Fruit fly (Drosophila melanogaster) whole organism, embryonic: Measurements from ENCODE around the gene sdt.
A peak's percentile ranks its signal among the peaks of the same experiment; 100 is the strongest.

Source experiments
- Asciz ChIP-seq: fragments of 200-800 bp; sonication (Bioruptor generic); optimal IDR thresholded peaks from 2 replicates; lab custom pipeline; 2017; ENCODE audit warnings: missing biosample characterization, mild to moderate bottlenecking, missing genetic modification characterization, missing genetic modification reagents
- Blimp-1 ChIP-seq: fragments of 200-800 bp; sonication (Bioruptor generic); optimal IDR thresholded peaks from 3 replicates; lab custom pipeline; 2018; ENCODE audit warnings: missing biosample characterization, missing genetic modification characterization, mild to moderate bottlenecking, moderate library complexity, missing genetic modification reagents
- CG10366 ChIP-seq: fragments of 200-800 bp; sonication (Bioruptor generic); IDR thresholded peaks from 2 replicates; pipeline ENCODE4 v1.3.6; 2022; ENCODE audit warnings: missing biosample characterization, missing genetic modification characterization
- CG11398 ChIP-seq: fragments of 200-800 bp; sonication (Bioruptor generic); optimal IDR thresholded peaks from 2 replicates; lab custom pipeline; 2016; ENCODE audit warnings: missing biosample characterization, missing genetic modification characterization
- CG11504 ChIP-seq: fragments of 200-800 bp; sonication (Bioruptor generic); optimal IDR thresholded peaks from 3 replicates; lab custom pipeline; 2019; ENCODE audit warnings: missing biosample characterization, mild to moderate bottlenecking, missing genetic modification characterization, moderate library complexity
- CG1233 ChIP-seq: fragments of 200-800 bp; sonication (Bioruptor generic); optimal IDR thresholded peaks from 4 replicates; lab custom pipeline; 2018; ENCODE audit warnings: missing biosample characterization, mild to moderate bottlenecking, missing genetic modification characterization
- CG12391 ChIP-seq: fragments of 200-800 bp; sonication (Bioruptor generic); optimal IDR thresholded peaks from 3 replicates; lab custom pipeline; 2018; ENCODE audit warnings: missing biosample characterization, mild to moderate bottlenecking, missing genetic modification characterization, moderate library complexity
- CG12659 ChIP-seq: fragments of 200-800 bp; sonication (Bioruptor generic); optimal IDR thresholded peaks from 3 replicates; lab custom pipeline; 2017; ENCODE audit warnings: mild to moderate bottlenecking, missing biosample characterization, missing genetic modification reagents, missing genetic modification characterization
- CG12769 ChIP-seq: fragments of 200-800 bp; sonication (Bioruptor generic); optimal IDR thresholded peaks from 2 replicates; lab custom pipeline; 2019; ENCODE audit warnings: missing biosample characterization, mild to moderate bottlenecking, missing genetic modification characterization, moderate library complexity
- CG13424 ChIP-seq: fragments of 200-800 bp; sonication (Bioruptor generic); optimal IDR thresholded peaks from 2 replicates; lab custom pipeline; 2019; ENCODE audit warnings: missing biosample characterization, mild to moderate bottlenecking, missing genetic modification characterization, moderate library complexity
- CG14860 ChIP-seq: fragments of 200-800 bp; sonication (Bioruptor generic); IDR thresholded peaks from 3 replicates; pipeline ENCODE4 v1.3.6; 2022; ENCODE audit warnings: missing biosample characterization, missing genetic modification characterization; ENCODE audit not compliant: partially characterized antibody
- CG15011 ChIP-seq: fragments of 200-800 bp; sonication (Bioruptor generic); optimal IDR thresholded peaks from 3 replicates; lab custom pipeline; 2018; ENCODE audit warnings: missing biosample characterization, mild to moderate bottlenecking, missing genetic modification characterization
- CG16815 ChIP-seq: fragments of 200-800 bp; sonication (Bioruptor generic); optimal IDR thresholded peaks from 3 replicates; lab custom pipeline; 2017; ENCODE audit warnings: missing biosample characterization, mild to moderate bottlenecking, missing genetic modification characterization
- CG30403 ChIP-seq: fragments of 200-800 bp; sonication (Bioruptor generic); optimal IDR thresholded peaks from 3 replicates; lab custom pipeline; 2016; ENCODE audit warnings: missing biosample characterization, missing genetic modification characterization
- CG3281 ChIP-seq: fragments of 200-800 bp; sonication (Bioruptor generic); optimal IDR thresholded peaks from 3 replicates; lab custom pipeline; 2017; ENCODE audit warnings: missing biosample characterization, mild to moderate bottlenecking, missing genetic modification characterization
- CG8281 ChIP-seq: fragments of 200-800 bp; sonication (Bioruptor generic); optimal IDR thresholded peaks from 2 replicates; lab custom pipeline; 2018; ENCODE audit warnings: missing biosample characterization, mild to moderate bottlenecking, missing genetic modification characterization, moderate library complexity
- CG9437 ChIP-seq: fragments of 200-800 bp; sonication (Bioruptor generic); optimal IDR thresholded peaks from 2 replicates; lab custom pipeline; 2018; ENCODE audit warnings: missing biosample characterization, mild to moderate bottlenecking, missing genetic modification characterization
- CG9727 ChIP-seq: fragments of 200-800 bp; sonication (Bioruptor generic); optimal IDR thresholded peaks from 3 replicates; lab custom pipeline; 2017; ENCODE audit warnings: missing biosample characterization, mild to moderate bottlenecking, missing genetic modification characterization
- Dip2 ChIP-seq: fragments of 200-800 bp; sonication (Bioruptor generic); IDR thresholded peaks from 2 replicates; pipeline ENCODE4 v1.3.6; 2022; ENCODE audit warnings: missing biosample characterization, missing genetic modification characterization
- Eip74EF ChIP-seq, 2 experiments: fragments of 200-800 bp in 1 of 2; fragments of >200 bp in 1 of 2; sonication (Bioruptor generic) in 1 of 2; optimal IDR thresholded peaks; 2 replicates each; lab custom pipeline; 2017 to 2019; ENCODE audit warnings: missing biosample characterization in 2 of 2, missing genetic modification characterization in 2 of 2, mild to moderate bottlenecking in 1 of 2, moderate library complexity in 1 of 2
- Ets65A ChIP-seq: fragments of 200-800 bp; sonication (Bioruptor generic); peaks from one replicate; lab custom pipeline; 2016; ENCODE audit warnings: missing biosample characterization, missing genetic modification characterization
- H15 ChIP-seq: fragments of 200-800 bp; sonication (Bioruptor generic); IDR thresholded peaks from 3 replicates; pipeline ENCODE4 v1.3.6; 2022; ENCODE audit warnings: missing biosample characterization, missing genetic modification characterization
- H2.0 ChIP-seq: fragments of 200-800 bp; sonication (Bioruptor generic); IDR thresholded peaks from 2 replicates; pipeline ENCODE4 v1.3.6; 2022; ENCODE audit warnings: missing biosample characterization, missing genetic modification characterization
- Hmx ChIP-seq: fragments of 200-800 bp; sonication (Bioruptor generic); optimal IDR thresholded peaks from 2 replicates; lab custom pipeline; 2016; ENCODE audit warnings: missing biosample characterization, missing genetic modification characterization
- Hr51 ChIP-seq, 2 experiments: fragments of 200-800 bp; sonication (Bioruptor generic); optimal IDR thresholded peaks; 2 replicates in 1 of 2; 3 replicates in 1 of 2; lab custom pipeline; 2016 to 2018; ENCODE audit warnings: missing biosample characterization in 2 of 2, missing genetic modification characterization in 2 of 2, mild to moderate bottlenecking in 1 of 2, moderate library complexity in 1 of 2
- Hsf ChIP-seq: fragments of 200-800 bp; sonication (Bioruptor generic); optimal IDR thresholded peaks from 3 replicates; lab custom pipeline; 2016; ENCODE audit warnings: missing biosample characterization, missing genetic modification characterization
- MESR4 ChIP-seq: fragments of 200-800 bp; sonication (Bioruptor generic); optimal IDR thresholded peaks from 2 replicates; lab custom pipeline; 2018; ENCODE audit warnings: missing biosample characterization, mild to moderate bottlenecking, missing genetic modification characterization, moderate library complexity
- Mad ChIP-seq: fragments of 200-800 bp; sonication (Bioruptor generic); optimal IDR thresholded peaks from 2 replicates; lab custom pipeline; 2016; ENCODE audit warnings: missing biosample characterization, missing genetic modification characterization
- Meics ChIP-seq: fragments of 200-800 bp; sonication (Bioruptor generic); optimal IDR thresholded peaks from 2 replicates; lab custom pipeline; 2017; ENCODE audit warnings: missing biosample characterization, mild to moderate bottlenecking, missing genetic modification characterization
- Oli ChIP-seq: fragments of 200-800 bp; sonication (Bioruptor generic); optimal IDR thresholded peaks from 2 replicates; lab custom pipeline; 2018; ENCODE audit warnings: missing biosample characterization, mild to moderate bottlenecking, missing genetic modification characterization, moderate library complexity
- Ptx1 ChIP-seq: fragments of 200-800 bp; sonication (Bioruptor generic); IDR thresholded peaks from 2 replicates; pipeline ENCODE4 v1.3.6; 2022; ENCODE audit warnings: missing biosample characterization, missing genetic modification characterization
- Six4 ChIP-seq: fragments of 200-800 bp; sonication (Bioruptor generic); optimal IDR thresholded peaks from 2 replicates; lab custom pipeline; 2016; ENCODE audit warnings: missing biosample characterization, missing genetic modification characterization
- Sox102F ChIP-seq: fragments of 200-800 bp; sonication (Bioruptor generic); optimal IDR thresholded peaks from 2 replicates; lab custom pipeline; 2018; ENCODE audit warnings: missing biosample characterization, mild to moderate bottlenecking, missing genetic modification characterization, moderate library complexity
- abd-A ChIP-seq: fragments of 200-800 bp; sonication (Bioruptor generic); optimal IDR thresholded peaks from 3 replicates; lab custom pipeline; 2019; ENCODE audit warnings: missing biosample characterization, mild to moderate bottlenecking, missing genetic modification characterization, moderate library complexity
- az2 ChIP-seq: fragments of 200-800 bp; sonication (Bioruptor generic); optimal IDR thresholded peaks from 3 replicates; lab custom pipeline; 2016; ENCODE audit warnings: missing biosample characterization, missing genetic modification characterization
- chif ChIP-seq, 2 experiments: fragments of 200-800 bp; sonication (Bioruptor generic); optimal IDR thresholded peaks; 3 replicates each; lab custom pipeline; 2016; ENCODE audit warnings: missing biosample characterization in 2 of 2, missing genetic modification characterization in 2 of 2
- da ChIP-seq: fragments of 200-800 bp; sonication (Bioruptor generic); optimal IDR thresholded peaks from 2 replicates; lab custom pipeline; 2016; ENCODE audit warnings: missing biosample characterization, missing genetic modification characterization
- dmrt99B ChIP-seq: fragments of 200-800 bp; sonication (Bioruptor generic); optimal IDR thresholded peaks from 2 replicates; lab custom pipeline; 2018; ENCODE audit warnings: missing biosample characterization, mild to moderate bottlenecking, missing genetic modification characterization, moderate library complexity
- gem ChIP-seq: fragments of 200-800 bp; sonication (Bioruptor generic); optimal IDR thresholded peaks from 2 replicates; lab custom pipeline; 2019; ENCODE audit warnings: missing biosample characterization, mild to moderate bottlenecking, missing genetic modification characterization, moderate library complexity
- grn ChIP-seq: fragments of 200-800 bp; sonication (Bioruptor generic); optimal IDR thresholded peaks from 3 replicates; lab custom pipeline; 2017; ENCODE audit warnings: missing biosample characterization, missing genetic modification characterization
- kay ChIP-seq: fragments of 200-800 bp; sonication (Bioruptor generic); optimal IDR thresholded peaks from 2 replicates; lab custom pipeline; 2016; ENCODE audit warnings: missing biosample characterization, missing genetic modification characterization
- lmd ChIP-seq: fragments of 200-800 bp; sonication (Bioruptor generic); IDR thresholded peaks from 2 replicates; pipeline ENCODE4 v1.3.6; 2022; ENCODE audit warnings: missing biosample characterization, missing genetic modification characterization
- nmo ChIP-seq: fragments of 200-800 bp; sonication (Bioruptor generic); optimal IDR thresholded peaks from 2 replicates; lab custom pipeline; 2018; ENCODE audit warnings: missing biosample characterization, mild to moderate bottlenecking, missing genetic modification characterization, moderate library complexity
- phol ChIP-seq: fragments of 200-800 bp; sonication (Bioruptor generic); optimal IDR thresholded peaks from 3 replicates; lab custom pipeline; 2018; ENCODE audit warnings: missing biosample characterization, mild to moderate bottlenecking, missing genetic modification characterization, moderate library complexity
- prd ChIP-seq, 3 experiments: fragments of >200 bp in 2 of 3; fragments of 200-800 bp in 1 of 3; sonication (Bioruptor generic) in 1 of 3; optimal IDR thresholded peaks in 2 of 3; IDR thresholded peaks in 1 of 3; 2 replicates in 2 of 3; 3 replicates in 1 of 3; pipeline versions ENCODE4 v1.3.6 to Lab custom; 2017 to 2022; ENCODE audit warnings: missing biosample characterization in 1 of 3, missing genetic modification characterization in 1 of 3
- sob ChIP-seq: fragments of 200-800 bp; sonication (Bioruptor generic); IDR thresholded peaks from 2 replicates; pipeline ENCODE4 v1.3.6; 2022; ENCODE audit warnings: missing biosample characterization, missing genetic modification characterization
- unc-4 ChIP-seq: fragments of 200-800 bp; sonication (Bioruptor generic); IDR thresholded peaks from 2 replicates; pipeline ENCODE4 v1.3.6; 2022; ENCODE audit warnings: missing biosample characterization, missing genetic modification characterization; ENCODE audit not compliant: partially characterized antibody
- vnd ChIP-seq: fragments of 200-800 bp; sonication (Bioruptor generic); IDR thresholded peaks from 3 replicates; pipeline ENCODE4 v1.3.6; 2022; ENCODE audit warnings: missing biosample characterization, missing genetic modification characterization; ENCODE audit not compliant: partially characterized antibody
- zf30C ChIP-seq: fragments of 200-800 bp; sonication (Bioruptor generic); optimal IDR thresholded peaks from 3 replicates; lab custom pipeline; 2018; ENCODE audit warnings: missing biosample characterization, mild to moderate bottlenecking, missing genetic modification characterization

Gene sdt

DNA sequence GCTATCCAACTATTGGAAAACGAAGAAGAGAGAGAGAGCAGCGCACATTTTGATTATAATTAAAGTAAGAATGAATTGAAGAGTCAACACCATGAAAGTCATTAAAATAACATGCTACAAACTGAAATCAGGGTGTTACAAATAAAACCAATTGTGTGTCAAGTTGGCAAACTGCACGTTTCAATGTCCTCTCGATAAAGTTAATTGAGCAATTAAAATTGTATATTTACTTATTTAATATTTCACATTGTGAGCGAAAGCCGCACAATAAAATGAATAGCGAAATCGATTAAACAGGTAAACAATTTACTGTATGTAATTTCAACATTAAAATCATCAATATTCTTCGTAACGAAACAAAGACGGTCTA, 17.8 kb downstream of the sdt start (continued):
- no peak for TF ChIP-seq Six4 (GFP tag; lab: Kevin White, UChicago)
- TF ChIP-seq vnd (GFP tag; lab: Robert Waterston, UW): no peak
- TF ChIP-seq CG13424: peak; percentile 40
- peak; percentile 28 for TF ChIP-seq phol (tag; lab: Kevin White, UChicago)
- peak; percentile 14 for TF ChIP-seq dmrt99B (tag; lab: Kevin White, UChicago)
- no peak for TF ChIP-seq CG10366 (GFP tag; lab: Robert Waterston, UW)
- TF ChIP-seq CG12769 (tag; lab: Kevin White, UChicago): no peak
- no peak for TF ChIP-seq zf30C (GFP tag; lab: Kevin White, UChicago)
- TF ChIP-seq Sox102F (GFP tag; lab: Kevin White, UChicago): no peak
- no peak for TF ChIP-seq abd-A
- no peak for TF ChIP-seq grn (GFP tag; lab: Kevin White, UChicago)
- peak; percentile 9 for TF ChIP-seq CG1233
- TF ChIP-seq CG15011: peak; percentile 4
- TF ChIP-seq CG3281: peak; percentile 2
- no peak for TF ChIP-seq Hmx (GFP tag; lab: Kevin White, UChicago)
- TF ChIP-seq sob (GFP tag; lab: Robert Waterston, UW): no peak
- no peak for TF ChIP-seq CG11398
- TF ChIP-seq Eip74EF (GFP tag; optimal IDR thresholded peaks at IDR 0.05; lab: Kevin White, UChicago): no peak
- TF ChIP-seq lmd (GFP tag; lab: Robert Waterston, UW): 0 out of 2 replicates have a peak, but pooled peaks have one; percentile 21
- TF ChIP-seq Asciz: no peak
- TF ChIP-seq Oli: peak; percentile 1
- no peak for TF ChIP-seq Hsf (GFP tag; lab: Kevin White, UChicago)
- TF ChIP-seq CG30403 (GFP tag; lab: Kevin White, UChicago): peak; percentile 27
- peak; percentile 23 for TF ChIP-seq az2 (GFP tag; lab: Kevin White, UChicago)
- no peak for TF ChIP-seq Dip2 (GFP tag; lab: Robert Waterston, UW)
- TF ChIP-seq CG9727: peak; percentile 9
- peak; percentile 24 for TF ChIP-seq CG11504 (tag; lab: Kevin White, UChicago)
- TF ChIP-seq chif (GFP tag; optimal IDR thresholded peaks at IDR 0.05; lab: Kevin White, UChicago): no peak
- TF ChIP-seq da (GFP tag; lab: Kevin White, UChicago): no peak
- peak; percentile 6 for TF ChIP-seq nmo (GFP tag; lab: Kevin White, UChicago)
- TF ChIP-seq CG14860: no peak
- no peak for TF ChIP-seq MESR4 (GFP tag; lab: Kevin White, UChicago)
- 0 out of 2 replicates have a peak, but pooled peaks have one; percentile 15 for TF ChIP-seq H2.0 (GFP tag; lab: Robert Waterston, UW)
- no peak for TF ChIP-seq prd (optimal IDR thresholded peaks at IDR 0.05; lab: Kevin White, UChicago)
- no peak; the same call in 2 of the 3 replicates for TF ChIP-seq prd (GFP tag; IDR thresholded peaks at IDR 0.05; lab: Robert Waterston, UW)
- peak in 1 of 2 experiments; percentile 44 for TF ChIP-seq Hr51 (GFP tag; optimal IDR thresholded peaks at IDR 0.05; lab: Kevin White, UChicago)
- TF ChIP-seq Meics: peak; percentile 30
- peak; percentile 20 for TF ChIP-seq Mad (GFP tag; lab: Kevin White, UChicago)
- peak; percentile 44 for TF ChIP-seq CG9437 (GFP tag; lab: Kevin White, UChicago)
- peak; percentile 2 for TF ChIP-seq CG12659 (GFP tag; lab: Kevin White, UChicago)
- no peak for TF ChIP-seq unc-4 (GFP tag; lab: Robert Waterston, UW)
- no peak for TF ChIP-seq H15 (GFP tag; lab: Robert Waterston, UW)
- 0 out of 2 replicates have a peak, but pooled peaks have one; percentile 6 for TF ChIP-seq Ptx1 (GFP tag; lab: Robert Waterston, UW)
- TF ChIP-seq gem (tag; lab: Kevin White, UChicago): peak; percentile 40
- peak; percentile 10 for TF ChIP-seq CG12391 (tag; lab: Kevin White, UChicago)
- TF ChIP-seq Ets65A (GFP tag; lab: Kevin White, UChicago): no peak
- peak; percentile 2 for TF ChIP-seq CG16815 (GFP tag; lab: Kevin White, UChicago)
- no peak for TF ChIP-seq Blimp-1 (GFP tag; lab: Kevin White, UChicago)
- no peak for TF ChIP-seq kay (GFP tag; lab: Kevin White, UChicago)
- no peak for TF ChIP-seq CG8281
